Fruit fly (Drosophila melanogaster) whole organism, embryonic: ENCODE measurements around the gene siz.

ENCODE experiments used
- Atf3 ChIP-seq: fragments of 200-800 bp; sonication (Bioruptor generic); optimal IDR thresholded peaks from 3 replicates; lab custom pipeline; 2016; ENCODE audit warnings: missing biosample characterization, missing genetic modification characterization
- Awh ChIP-seq: fragments of 200-800 bp; sonication (Bioruptor generic); IDR thresholded peaks from 2 replicates; pipeline ENCODE4, ENCODE4 v1.3.6; 2022; ENCODE audit warnings: missing biosample characterization, missing genetic modification characterization
- Bteb2 ChIP-seq: fragments of 200-800 bp; sonication (Bioruptor generic); optimal IDR thresholded peaks from 2 replicates; lab custom pipeline; 2016; ENCODE audit warnings: missing biosample characterization, missing genetic modification characterization
- CG10462 ChIP-seq: fragments of 200-800 bp; sonication (Bioruptor generic); optimal IDR thresholded peaks from 2 replicates; lab custom pipeline; 2016; ENCODE audit warnings: missing biosample characterization, missing genetic modification characterization
- CG13894 ChIP-seq: fragments of 200-800 bp; sonication (Bioruptor generic); optimal IDR thresholded peaks from 3 replicates; lab custom pipeline; 2018; ENCODE audit warnings: missing biosample characterization, mild to moderate bottlenecking, missing genetic modification characterization, moderate library complexity
- CG15479 ChIP-seq: fragments of 200-800 bp; sonication (Bioruptor generic); optimal IDR thresholded peaks from 3 replicates; lab custom pipeline; 2019; ENCODE audit warnings: missing biosample characterization, mild to moderate bottlenecking, missing genetic modification characterization, moderate library complexity
- CG17361 ChIP-seq: fragments of 200-800 bp; sonication (Bioruptor generic); IDR thresholded peaks from 3 replicates; pipeline ENCODE4 v1.3.6; 2022; ENCODE audit warnings: missing biosample characterization, missing genetic modification characterization
- CG18764 ChIP-seq: fragments of 200-800 bp; sonication (Bioruptor generic); optimal IDR thresholded peaks from 3 replicates; lab custom pipeline; 2016; ENCODE audit warnings: missing biosample characterization, missing genetic modification characterization
- CG2199 ChIP-seq: fragments of 200-800 bp; sonication (Bioruptor generic); IDR thresholded peaks from 3 replicates; pipeline ENCODE4 v1.3.6; 2022; ENCODE audit warnings: missing biosample characterization, missing genetic modification characterization
- CG33213 ChIP-seq: fragments of 200-800 bp; sonication (Bioruptor generic); optimal IDR thresholded peaks from 3 replicates; lab custom pipeline; 2016; ENCODE audit warnings: missing biosample characterization, missing genetic modification characterization
- CG3995 ChIP-seq: fragments of 200-800 bp; sonication (Bioruptor generic); optimal IDR thresholded peaks from 3 replicates; lab custom pipeline; 2016; ENCODE audit warnings: missing biosample characterization, missing genetic modification characterization
- CG4730 ChIP-seq: fragments of 200-800 bp; sonication (Bioruptor generic); IDR thresholded peaks from 2 replicates; pipeline ENCODE4 v1.3.6; 2022; ENCODE audit warnings: missing biosample characterization, missing genetic modification characterization
- CG6175 ChIP-seq: fragments of 200-800 bp; sonication (Bioruptor generic); IDR thresholded peaks from 3 replicates; pipeline ENCODE4 v1.3.6; 2022; ENCODE audit warnings: missing biosample characterization, missing genetic modification characterization
- CG7839 ChIP-seq: fragments of 200-800 bp; sonication (Bioruptor generic); optimal IDR thresholded peaks from 3 replicates; lab custom pipeline; 2018; ENCODE audit warnings: missing biosample characterization, mild to moderate bottlenecking, missing genetic modification characterization, moderate library complexity
- CG7963 ChIP-seq: fragments of 200-800 bp; sonication (Bioruptor generic); IDR thresholded peaks from 3 replicates; pipeline ENCODE4 v1.3.6; 2022; ENCODE audit warnings: missing biosample characterization, missing genetic modification characterization; ENCODE audit not compliant: partially characterized antibody
- CG8924 ChIP-seq: fragments of 200-800 bp; optimal IDR thresholded peaks from 3 replicates; lab custom pipeline; 2019; ENCODE audit warnings: missing biosample characterization, mild to moderate bottlenecking, missing genetic modification characterization, moderate library complexity
- Camta ChIP-seq: fragments of 200-800 bp; sonication (Bioruptor generic); optimal IDR thresholded peaks from 2 replicates; lab custom pipeline; 2016; ENCODE audit warnings: missing biosample characterization, missing genetic modification characterization
- Dad ChIP-seq: fragments of 200-800 bp; sonication (Bioruptor generic); optimal IDR thresholded peaks from 3 replicates; lab custom pipeline; 2016; ENCODE audit warnings: missing biosample characterization, missing genetic modification characterization
- Doc2 ChIP-seq: fragments of 200-800 bp; sonication (Bioruptor generic); IDR thresholded peaks from 2 replicates; pipeline ENCODE4 v1.3.6; 2022; ENCODE audit warnings: missing biosample characterization, missing genetic modification characterization
- HLH4C ChIP-seq: fragments of 200-800 bp; sonication (Bioruptor generic); IDR thresholded peaks from 3 replicates; pipeline ENCODE4 v1.3.6; 2022; ENCODE audit warnings: missing biosample characterization, missing genetic modification characterization; ENCODE audit not compliant: partially characterized antibody
- Hey ChIP-seq: fragments of 200-800 bp; sonication (Bioruptor generic); optimal IDR thresholded peaks from 3 replicates; lab custom pipeline; 2018; ENCODE audit warnings: missing biosample characterization, mild to moderate bottlenecking, missing genetic modification characterization
- Med ChIP-seq: fragments of 200-800 bp; sonication (Bioruptor generic); peaks from one replicate; lab custom pipeline; 2016; ENCODE audit warnings: missing biosample characterization, missing genetic modification characterization, mild to moderate bottlenecking, inconsistent platforms, moderate library complexity
- Spps ChIP-seq: fragments of 200-800 bp; sonication (Bioruptor generic); optimal IDR thresholded peaks from 2 replicates; lab custom pipeline; 2018; ENCODE audit warnings: missing biosample characterization, mild to moderate bottlenecking, missing genetic modification characterization
- Sry-δ ChIP-seq: fragments of 200-800 bp; sonication (Bioruptor generic); optimal IDR thresholded peaks from 2 replicates; lab custom pipeline; 2016; ENCODE audit warnings: missing biosample characterization, missing genetic modification characterization
- Trl ChIP-seq, 3 experiments: fragments of >200 bp in 2 of 3; fragments of 200-800 bp in 1 of 3; sonication (Bioruptor generic) in 1 of 3; optimal IDR thresholded peaks; 2 replicates in 1 of 3; 3 replicates in 2 of 3; lab custom pipeline; 2016 to 2017; ENCODE audit warnings: missing biosample characterization in 1 of 3, missing genetic modification characterization in 1 of 3
- YL-1 ChIP-seq: fragments of 200-800 bp; sonication (Bioruptor generic); optimal IDR thresholded peaks from 3 replicates; lab custom pipeline; 2017; ENCODE audit warnings: missing biosample characterization, mild to moderate bottlenecking, missing genetic modification characterization
- abd-A ChIP-seq: fragments of 200-800 bp; sonication (Bioruptor generic); optimal IDR thresholded peaks from 3 replicates; lab custom pipeline; 2019; ENCODE audit warnings: missing biosample characterization, mild to moderate bottlenecking, missing genetic modification characterization, moderate library complexity
- ase ChIP-seq: fragments of 200-800 bp; sonication (Bioruptor generic); IDR thresholded peaks from 3 replicates; pipeline ENCODE4 v1.3.6; 2022; ENCODE audit warnings: missing biosample characterization, missing genetic modification characterization
- az2 ChIP-seq: fragments of 200-800 bp; sonication (Bioruptor generic); optimal IDR thresholded peaks from 3 replicates; lab custom pipeline; 2016; ENCODE audit warnings: missing biosample characterization, missing genetic modification characterization
- br ChIP-seq: fragments of >200 bp; optimal IDR thresholded peaks from 2 replicates; lab custom pipeline; 2017
- cg ChIP-seq: fragments of 200-800 bp; sonication (Bioruptor generic); optimal IDR thresholded peaks from 3 replicates; lab custom pipeline; 2019; ENCODE audit warnings: missing biosample characterization, mild to moderate bottlenecking, missing genetic modification characterization, moderate library complexity
- croc ChIP-seq: fragments of 200-800 bp; sonication (Bioruptor generic); conservative IDR thresholded peaks from 3 replicates; pipeline ENCODE4 v1.3.6; 2022; ENCODE audit warnings: missing biosample characterization, missing genetic modification characterization
- dati ChIP-seq: fragments of 200-800 bp; sonication (Bioruptor generic); IDR thresholded peaks from 2 replicates; pipeline ENCODE4 v1.3.6; 2022; ENCODE audit warnings: missing biosample characterization, missing genetic modification characterization
- dm ChIP-seq: fragments of 200-800 bp; sonication (Bioruptor generic); optimal IDR thresholded peaks from 3 replicates; lab custom pipeline; 2016; ENCODE audit warnings: missing biosample characterization, missing genetic modification characterization
- emc ChIP-seq: fragments of 200-800 bp; sonication (Bioruptor generic); optimal IDR thresholded peaks from 2 replicates; lab custom pipeline; 2016; ENCODE audit warnings: missing biosample characterization, missing genetic modification characterization
- fd102C ChIP-seq: fragments of 200-800 bp; sonication (Bioruptor generic); optimal IDR thresholded peaks from 2 replicates; lab custom pipeline; 2018; ENCODE audit warnings: missing biosample characterization, mild to moderate bottlenecking, missing genetic modification characterization, moderate library complexity
- fu2 ChIP-seq: fragments of 200-800 bp; sonication (Bioruptor generic); optimal IDR thresholded peaks from 2 replicates; lab custom pipeline; 2016; ENCODE audit warnings: missing biosample characterization, missing genetic modification characterization
- gcm ChIP-seq: fragments of 200-800 bp; sonication (Bioruptor generic); optimal IDR thresholded peaks from 2 replicates; lab custom pipeline; 2019; ENCODE audit warnings: missing biosample characterization, mild to moderate bottlenecking, missing genetic modification characterization, moderate library complexity
- gcm2 ChIP-seq: fragments of 200-800 bp; sonication (Bioruptor generic); optimal IDR thresholded peaks from 2 replicates; lab custom pipeline; 2016; ENCODE audit warnings: missing biosample characterization, missing genetic modification characterization
- grau ChIP-seq: fragments of 200-800 bp; optimal IDR thresholded peaks from 3 replicates; lab custom pipeline; 2019; ENCODE audit warnings: missing biosample characterization, mild to moderate bottlenecking, missing genetic modification characterization, moderate library complexity
- knrl ChIP-seq: fragments of 200-800 bp; sonication (Bioruptor generic); IDR thresholded peaks from 3 replicates; pipeline ENCODE4 v1.3.6; 2022; ENCODE audit warnings: missing biosample characterization, missing genetic modification characterization; ENCODE audit not compliant: partially characterized antibody
- lab ChIP-seq: fragments of 200-800 bp; sonication (Bioruptor generic); optimal IDR thresholded peaks from 3 replicates; lab custom pipeline; 2017; ENCODE audit warnings: missing biosample characterization, missing genetic modification characterization, mild to moderate bottlenecking, moderate library complexity, missing genetic modification reagents
- lbe ChIP-seq: fragments of 200-800 bp; sonication (Bioruptor generic); optimal IDR thresholded peaks from 2 replicates; lab custom pipeline; 2016; ENCODE audit warnings: missing biosample characterization, mild to moderate bottlenecking, missing genetic modification characterization
- mld ChIP-seq: fragments of 200-800 bp; sonication (Bioruptor generic); IDR thresholded peaks from 3 replicates; pipeline ENCODE4 v1.3.6; 2022; ENCODE audit warnings: missing biosample characterization, missing genetic modification characterization; ENCODE audit not compliant: partially characterized antibody
- pfk ChIP-seq: fragments of 200-800 bp; sonication (Bioruptor generic); optimal IDR thresholded peaks from 2 replicates; lab custom pipeline; 2018; ENCODE audit warnings: missing biosample characterization, mild to moderate bottlenecking, missing genetic modification characterization, moderate library complexity
- sd ChIP-seq: fragments of 200-800 bp; sonication (Bioruptor generic); optimal IDR thresholded peaks from 3 replicates; lab custom pipeline; 2018; ENCODE audit warnings: missing biosample characterization, mild to moderate bottlenecking, missing genetic modification characterization, moderate library complexity
- sima ChIP-seq: fragments of 200-800 bp; sonication (Bioruptor generic); optimal IDR thresholded peaks from 2 replicates; lab custom pipeline; 2016; ENCODE audit warnings: missing biosample characterization, missing genetic modification characterization
- toy ChIP-seq: fragments of 200-800 bp; sonication (Bioruptor generic); IDR thresholded peaks from 2 replicates; pipeline ENCODE4 v1.3.6; 2022; ENCODE audit warnings: missing biosample characterization, missing genetic modification characterization
- trem ChIP-seq: fragments of 200-800 bp; optimal IDR thresholded peaks from 3 replicates; lab custom pipeline; 2019; ENCODE audit warnings: missing biosample characterization, mild to moderate bottlenecking, missing genetic modification characterization, moderate library complexity
- tup ChIP-seq: fragments of 200-800 bp; sonication (Bioruptor generic); optimal IDR thresholded peaks from 2 replicates; lab custom pipeline; 2016; ENCODE audit warnings: missing biosample characterization, mild to moderate bottlenecking, missing genetic modification characterization, moderate library complexity
- z ChIP-seq: fragments of 200-800 bp; sonication (Bioruptor generic); IDR thresholded peaks from 3 replicates; pipeline ENCODE4 v1.3.6; 2022; ENCODE audit warnings: missing biosample characterization, missing genetic modification characterization

siz gene

dm6 chr3L:21023364-21023763 lies 11.0 kb upstream of the siz start (continued):
- no peak for TF ChIP-seq Atf3 (GFP tag; lab: Kevin White, UChicago)
- peak; percentile 14 for TF ChIP-seq lbe (GFP tag; lab: Kevin White, UChicago)
- TF ChIP-seq lab = no peak
- TF ChIP-seq z = 0 out of 3 replicates have a peak, but pooled peaks have one; percentile 38
- no peak for TF ChIP-seq YL-1 (GFP tag; lab: Kevin White, UChicago)
- no peak for TF ChIP-seq HLH4C (GFP tag; lab: Robert Waterston, UW)
- no peak for TF ChIP-seq ase

- TF ChIP-seq toy (GFP tag; lab: Robert Waterston, UW) = no peak
- TF ChIP-seq CG2199 = no peak
- no peak for TF ChIP-seq mld
- TF ChIP-seq trem (tag; lab: Kevin White, UChicago) = no peak
- TF ChIP-seq CG15479 = no peak
- TF ChIP-seq CG6175 (GFP tag; lab: Robert Waterston, UW) = peak; percentile 59; the same call in 1 of the 3 replicates
- no peak for TF ChIP-seq CG18764 (GFP tag; lab: Kevin White, UChicago)
- no peak for TF ChIP-seq CG17361
- TF ChIP-seq emc (GFP tag; lab: Kevin White, UChicago) = no peak
- no peak for TF ChIP-seq Bteb2 (GFP tag; lab: Kevin White, UChicago)
- TF ChIP-seq dm (GFP tag; lab: Kevin White, UChicago) = no peak
- TF ChIP-seq grau (tag; lab: Kevin White, UChicago) = peak; percentile 72
- TF ChIP-seq Camta (GFP tag; lab: Kevin White, UChicago) = no peak
- no peak for TF ChIP-seq CG8924
- no peak for TF ChIP-seq Med (GFP tag; lab: Kevin White, UChicago)
- TF ChIP-seq Awh (GFP tag; lab: Robert Waterston, UW) = peak; percentile 49; the same call in 1 of the 2 replicates
- no peak for TF ChIP-seq CG10462 (GFP tag; lab: Kevin White, UChicago)
- no peak for TF ChIP-seq abd-A (tag; lab: Kevin White, UChicago)
- TF ChIP-seq gcm2 (GFP tag; lab: Kevin White, UChicago) = no peak
- no peak for TF ChIP-seq Sry-δ (GFP tag; lab: Kevin White, UChicago)
- TF ChIP-seq CG33213 (GFP tag; lab: Kevin White, UChicago) = no peak
- TF ChIP-seq sd (tag; lab: Kevin White, UChicago) = no peak
- TF ChIP-seq Dad (GFP tag; lab: Kevin White, UChicago) = no peak
- no peak for TF ChIP-seq Spps (tag; lab: Kevin White, UChicago)
- no peak for TF ChIP-seq Hey (tag; lab: Kevin White, UChicago)
- no peak for TF ChIP-seq fd102C (GFP tag; lab: Kevin White, UChicago)
- TF ChIP-seq CG13894 (tag; lab: Kevin White, UChicago) = peak; percentile 83
- TF ChIP-seq pfk (GFP tag; lab: Kevin White, UChicago) = no peak
- no peak for TF ChIP-seq sima
- TF ChIP-seq dati = no peak
- TF ChIP-seq Doc2 (GFP tag; lab: Robert Waterston, UW) = no peak
- no peak for TF ChIP-seq cg (GFP tag; lab: Kevin White, UChicago)
- TF ChIP-seq CG7839 (tag; lab: Kevin White, UChicago) = no peak
- TF ChIP-seq gcm (GFP tag; lab: Kevin White, UChicago) = no peak
- no peak for TF ChIP-seq az2 (GFP tag; lab: Kevin White, UChicago)
- TF ChIP-seq tup (GFP tag; lab: Kevin White, UChicago) = no peak
- TF ChIP-seq CG3995 (GFP tag; lab: Kevin White, UChicago) = peak; percentile 62
- no peak for TF ChIP-seq CG7963 (GFP tag; lab: Robert Waterston, UW)
- no peak for TF ChIP-seq croc (GFP tag; lab: Robert Waterston, UW)
- no peak for TF ChIP-seq Trl (optimal IDR thresholded peaks at IDR 0.05; lab: Kevin White, UChicago)
- no peak for TF ChIP-seq Trl (GFP tag; optimal IDR thresholded peaks at IDR 0.05; lab: Kevin White, UChicago)
- TF ChIP-seq CG4730 (GFP tag; lab: Robert Waterston, UW) = no peak
- no peak for TF ChIP-seq knrl (GFP tag; lab: Robert Waterston, UW)
- TF ChIP-seq fu2 (GFP tag; lab: Kevin White, UChicago) = no peak
- no peak for TF ChIP-seq br (lab: Kevin White, UChicago)
Observed at dm6 chr3L:21023795-21024194, 10.5 kb upstream of the siz start.
